Worm (Caenorhabditis elegans) whole organism, L3 larva: Measurements from ENCODE around the gene gst-39.

Experiments
- elt-1 ChIP-seq: fragments of 150-350 bp; optimal IDR thresholded peaks from 2 replicates; lab custom pipeline; 2014; ENCODE audit warnings: missing biosample characterization, missing genetic modification characterization
- elt-2 ChIP-seq: sonication (generic microtip); optimal IDR thresholded peaks from 2 replicates; lab custom pipeline; 2016; ENCODE audit warnings: missing genetic modification reagents, mild to moderate bottlenecking, missing genetic modification characterization, missing compliant biosample characterization
- lin-15B ChIP-seq: fragments of 150-350 bp; optimal IDR thresholded peaks from 2 replicates; lab custom pipeline; 2014; ENCODE audit warnings: missing biosample characterization, missing genetic modification characterization
- lin-39 ChIP-seq: fragments of 150-350 bp; optimal IDR thresholded peaks from 2 replicates; lab custom pipeline; 2018; ENCODE audit warnings: missing biosample characterization, missing genetic modification reagents, missing genetic modification characterization
- mdl-1 ChIP-seq: fragments of 150-350 bp; optimal IDR thresholded peaks from 2 replicates; lab custom pipeline; 2014; ENCODE audit warnings: missing biosample characterization, missing genetic modification characterization
- mml-1 ChIP-seq: fragments of 150-350 bp; sonication (generic microtip); optimal IDR thresholded peaks from 3 replicates; lab custom pipeline; 2014; ENCODE audit warnings: missing biosample characterization, missing genetic modification characterization
- nhr-11 ChIP-seq: fragments of 150-350 bp; optimal IDR thresholded peaks from 2 replicates; lab custom pipeline; 2014; ENCODE audit warnings: missing biosample characterization, missing genetic modification characterization
- nhr-23 ChIP-seq: fragments of 150-350 bp; optimal IDR thresholded peaks from 2 replicates; lab custom pipeline; 2014; ENCODE audit warnings: missing biosample characterization, missing genetic modification reagents, missing genetic modification characterization
- pha-4 ChIP-seq: fragments of 150-350 bp; optimal IDR thresholded peaks from 2 replicates; lab custom pipeline; 2014; ENCODE audit warnings: missing biosample characterization, missing genetic modification reagents, missing genetic modification characterization
- sea-2 ChIP-seq: fragments of 150-350 bp; sonication (generic microtip); optimal IDR thresholded peaks from 4 replicates; lab custom pipeline; 2014; ENCODE audit warnings: missing biosample characterization, missing genetic modification reagents, missing genetic modification characterization
- tbx-2 ChIP-seq: sonication (generic microtip); optimal IDR thresholded peaks from 2 replicates; lab custom pipeline; 2016; ENCODE audit warnings: mild to moderate bottlenecking, missing genetic modification characterization, missing compliant biosample characterization
- zag-1 ChIP-seq: fragments of 150-350 bp; optimal IDR thresholded peaks from 2 replicates; lab custom pipeline; 2014; ENCODE audit warnings: missing biosample characterization, missing genetic modification characterization
- ztf-11 ChIP-seq: fragments of 150-350 bp; optimal IDR thresholded peaks from 2 replicates; lab custom pipeline; 2014; ENCODE audit warnings: missing biosample characterization, missing genetic modification characterization

DNA sequence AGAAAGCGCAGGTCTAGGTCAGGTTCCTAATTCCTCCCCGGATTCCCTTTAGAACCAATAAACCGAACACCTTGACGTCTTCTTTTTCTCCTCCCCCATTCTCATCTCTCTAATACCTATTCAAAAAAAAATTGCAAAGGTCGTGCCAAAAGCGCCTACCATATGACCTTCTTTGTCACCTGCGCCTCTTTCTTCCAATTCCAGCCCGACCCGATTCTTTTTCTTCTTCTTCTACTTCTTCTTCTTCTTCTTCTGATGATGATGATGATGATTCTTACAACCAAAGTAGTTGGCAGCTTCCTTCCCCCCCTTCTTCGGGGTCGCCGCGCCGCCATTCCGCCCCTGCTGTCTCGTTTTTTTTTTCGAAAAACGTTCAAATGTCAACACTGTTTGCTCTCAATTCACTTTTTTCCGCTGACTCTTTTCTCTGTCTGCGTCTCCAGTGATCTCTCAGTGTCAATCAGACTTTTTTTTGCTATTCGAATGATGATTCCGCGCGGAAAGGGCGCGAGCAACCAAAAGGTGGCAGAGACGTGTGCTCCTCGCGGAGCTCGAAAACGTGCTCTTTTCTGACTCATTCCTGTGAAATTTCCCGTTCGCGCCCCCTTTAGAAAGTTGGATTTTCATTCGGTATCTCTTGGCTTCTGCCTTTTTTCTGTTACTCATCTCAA, 31.8 kb upstream of the gst-39 start:
- TF ChIP-seq mml-1 (no peak), tbx-2 (tag; lab: Kevin White, UChicago) (no peak), pha-4 (tag; lab: Kevin White, UChicago) (peak; percentile 67), sea-2 (no peak), lin-39 (tag; lab: Kevin White, UChicago) (no peak), zag-1 (tag; lab: Kevin White, UChicago) (no peak), elt-1 (tag; lab: Kevin White, UChicago) (no peak), lin-15B (tag; lab: Kevin White, UChicago) (no peak), elt-2 (tag; lab: Kevin White, UChicago) (no peak), mdl-1 (tag; lab: Kevin White, UChicago) (no peak), ztf-11 (tag; lab: Kevin White, UChicago) (no peak), nhr-11 (tag; lab: Kevin White, UChicago) (no peak), nhr-23 (tag; lab: Kevin White, UChicago) (no peak)
